Fruit fly (Drosophila melanogaster): ENCODE measurements around the gene Hmu.

Gene Hmu

DNA sequence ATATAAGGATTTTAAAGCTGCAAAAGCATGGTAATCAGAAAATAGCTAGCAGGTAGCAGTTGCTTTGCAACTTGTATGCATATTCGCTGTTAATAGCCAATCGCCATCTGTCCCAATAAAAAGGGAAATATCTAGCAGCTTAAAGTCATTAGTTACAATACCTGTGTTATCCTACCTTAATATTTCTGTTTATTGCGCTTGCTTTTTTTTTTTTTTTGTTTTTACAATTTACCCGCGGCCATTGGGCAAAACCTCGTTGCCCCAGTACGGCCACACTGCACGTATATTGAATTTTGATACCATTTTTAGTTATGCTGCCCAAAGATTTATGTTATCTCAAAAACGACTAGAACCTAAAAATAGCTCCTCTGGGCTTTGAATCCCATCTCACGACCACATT lies 16.3 kb upstream of the Hmu start:
- TF ChIP-seq CG17801 (GFP tag; optimal IDR thresholded peaks at IDR 0.05; ENCODE audit: partially characterized antibody) = no peak

DNA sequence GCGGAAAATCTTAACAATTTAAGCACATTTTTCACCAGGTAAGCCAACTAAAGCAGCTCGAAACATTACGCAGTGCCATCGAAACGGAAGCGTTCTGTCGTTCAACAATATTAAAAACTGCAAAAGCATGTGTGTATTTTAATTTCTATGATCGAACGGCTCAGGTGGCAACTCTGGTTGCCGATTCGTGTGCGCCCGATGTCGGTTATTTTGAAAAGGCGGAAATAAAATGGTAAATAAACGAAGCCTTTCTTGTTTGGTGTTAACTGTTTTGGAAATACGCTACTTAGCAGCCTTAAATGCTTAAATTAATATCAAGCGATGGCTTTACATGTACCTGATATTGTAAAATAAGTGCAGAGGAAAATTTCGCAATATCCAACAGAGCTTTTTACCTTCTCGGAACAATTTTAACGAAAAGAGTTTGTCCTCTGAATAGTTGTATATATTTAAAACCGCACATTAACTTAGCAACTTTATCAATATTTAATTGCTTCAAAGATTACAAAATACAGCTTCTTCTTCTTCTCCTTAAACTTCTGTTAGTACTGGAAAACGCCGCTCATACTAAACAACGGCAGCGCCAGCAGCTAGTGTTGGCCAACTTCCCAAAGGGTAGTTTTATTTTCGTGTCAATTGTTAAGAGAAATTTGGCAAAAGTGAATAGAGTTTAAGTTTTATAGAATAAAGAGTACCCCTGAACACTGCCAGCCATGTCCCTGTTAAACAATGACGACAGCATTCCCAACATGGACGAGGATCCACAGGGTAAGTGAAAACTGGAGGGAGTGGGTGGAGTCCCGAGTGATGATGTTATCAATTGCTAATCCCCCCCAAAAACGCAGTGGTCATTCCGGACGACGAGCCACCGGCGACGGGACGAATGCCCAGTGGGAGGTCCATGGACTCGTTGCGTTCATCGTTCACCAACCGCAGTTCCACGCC lies 15.2 kb upstream of the Hmu start, which contains the start of gene CG5934:
TSS of gene CG5934 (plus strand) at position 588 of the 945 bp plus-strand sequence.
- TF ChIP-seq CG17801 (GFP tag; optimal IDR thresholded peaks at IDR 0.05; ENCODE audit: partially characterized antibody) = no peak

DNA sequence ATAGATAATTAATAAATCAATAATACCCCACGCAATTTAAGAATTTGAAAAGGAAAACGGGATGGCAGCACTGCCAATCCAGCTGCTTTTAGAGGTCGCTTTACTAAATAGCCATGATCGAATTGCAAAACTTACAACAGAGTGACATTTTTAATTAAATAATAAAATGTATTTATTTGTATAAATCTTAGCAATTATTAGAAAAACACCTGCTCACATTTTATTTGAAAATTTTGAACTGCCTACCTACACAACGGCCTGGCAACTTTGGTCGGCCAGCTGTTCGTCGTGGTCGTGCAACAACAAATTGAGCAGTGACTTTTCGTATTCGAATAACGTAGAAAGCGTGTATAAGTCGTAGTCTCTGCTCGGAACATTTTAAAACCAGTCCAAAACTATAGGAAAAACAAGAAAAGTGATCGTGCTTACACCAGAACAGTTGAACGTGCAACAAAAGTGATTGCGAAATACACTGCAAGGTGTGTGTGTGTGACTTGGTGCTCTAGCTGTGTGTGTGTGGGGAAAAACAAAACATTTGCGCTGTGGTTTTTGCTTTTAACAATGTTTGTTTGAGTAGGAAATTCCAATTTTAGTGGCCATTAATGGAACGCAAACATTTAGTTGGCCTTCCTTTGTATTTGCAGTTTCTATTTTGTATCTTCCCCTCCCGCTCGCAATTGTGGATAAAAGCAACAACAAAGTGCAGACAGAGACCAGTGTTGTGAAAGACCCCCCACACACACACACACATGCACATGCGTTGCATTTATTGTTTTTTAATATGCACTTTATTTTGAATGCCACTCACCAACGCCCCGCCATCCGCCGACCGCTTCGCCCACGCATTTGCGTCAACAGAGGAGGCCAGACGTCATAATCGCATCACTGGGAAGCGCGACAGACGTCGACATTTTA lies 13.8 kb upstream of the Hmu start, which contains the start of gene CG5938:
TSS of gene CG5938 (plus strand) at position 262 of the 915 bp plus-strand sequence.
- TF ChIP-seq CG17801 (GFP tag; optimal IDR thresholded peaks at IDR 0.05; ENCODE audit: partially characterized antibody) = peak; percentile 1

DNA sequence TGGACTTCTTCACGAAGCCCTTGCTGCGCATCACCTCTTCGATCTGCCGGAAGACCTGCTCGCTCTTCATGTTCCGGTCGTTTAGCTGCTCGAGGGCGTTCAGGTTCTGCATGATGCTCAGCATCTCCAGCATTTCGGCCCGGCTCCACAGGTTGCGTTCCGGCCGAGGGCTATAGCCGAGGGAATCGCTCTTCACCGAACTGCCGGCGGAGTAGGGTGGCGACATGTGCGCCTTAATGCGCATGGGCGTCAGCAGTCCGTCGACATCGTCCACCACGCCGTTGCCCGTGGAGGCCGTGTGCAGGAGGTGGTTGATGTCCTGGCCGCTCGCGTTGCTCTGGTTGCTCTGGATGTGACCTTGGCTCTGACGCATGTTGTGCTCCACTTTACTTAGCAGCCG lies 9.1 kb upstream of the Hmu start:
- no peak for TF ChIP-seq CG17801 (GFP tag; optimal IDR thresholded peaks at IDR 0.05; ENCODE audit: partially characterized antibody)

DNA sequence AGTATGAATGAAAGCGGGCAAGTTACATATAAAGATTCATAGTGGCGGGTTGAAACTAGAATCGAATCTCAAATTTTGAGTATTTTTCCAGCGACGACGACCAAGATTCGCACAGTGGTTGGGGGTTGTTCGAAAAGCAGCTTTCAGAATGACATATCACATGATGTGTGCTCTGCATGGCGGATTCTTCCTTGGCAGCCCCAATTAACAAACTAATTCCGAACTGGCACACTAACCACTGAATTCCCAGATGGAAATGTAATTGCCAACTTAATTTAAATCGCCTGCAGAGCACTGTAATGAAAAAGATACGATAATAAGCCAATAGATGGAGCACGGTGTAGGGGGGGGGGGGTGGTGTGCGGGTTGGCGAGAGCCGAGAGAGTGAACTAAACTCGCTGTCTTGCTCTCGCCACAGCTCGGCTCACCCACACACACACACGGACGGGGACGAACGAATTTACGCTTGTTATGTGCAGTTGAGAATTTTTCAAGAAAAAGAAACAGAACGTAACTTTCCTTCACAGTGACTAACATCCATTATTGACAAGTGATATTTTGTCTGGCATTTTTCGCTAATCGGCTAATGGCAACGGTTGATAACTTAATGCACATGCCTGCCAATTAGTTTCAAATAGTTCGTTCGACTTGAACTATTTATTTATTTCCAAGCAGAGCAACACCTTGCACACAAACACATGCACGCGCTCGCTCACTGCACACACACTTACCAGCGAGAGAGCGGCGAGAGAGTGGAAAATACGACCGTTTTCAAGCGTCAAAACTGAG lies 7.4 kb upstream of the Hmu start:
- TF ChIP-seq CG17801 (GFP tag; optimal IDR thresholded peaks at IDR 0.05; ENCODE audit: partially characterized antibody) = peak; percentile 76

DNA sequence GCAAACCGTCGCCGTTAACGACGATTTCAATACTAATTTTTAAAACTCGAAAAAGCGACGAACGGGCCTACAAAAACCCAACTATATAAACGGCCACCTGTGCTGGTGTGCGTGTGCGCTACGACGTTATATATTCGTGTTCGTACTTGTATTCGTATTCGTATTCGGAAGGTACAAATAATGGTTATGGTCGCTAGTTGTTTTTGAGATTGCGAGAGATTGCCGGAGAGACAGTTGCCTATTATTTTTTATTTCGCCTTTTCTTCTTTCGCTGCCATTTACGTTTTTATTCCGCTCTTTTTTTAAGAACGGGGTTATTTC lies 6.8 kb upstream of the Hmu start:
- no peak for TF ChIP-seq CG17801 (GFP tag; optimal IDR thresholded peaks at IDR 0.05; ENCODE audit: partially characterized antibody)

DNA sequence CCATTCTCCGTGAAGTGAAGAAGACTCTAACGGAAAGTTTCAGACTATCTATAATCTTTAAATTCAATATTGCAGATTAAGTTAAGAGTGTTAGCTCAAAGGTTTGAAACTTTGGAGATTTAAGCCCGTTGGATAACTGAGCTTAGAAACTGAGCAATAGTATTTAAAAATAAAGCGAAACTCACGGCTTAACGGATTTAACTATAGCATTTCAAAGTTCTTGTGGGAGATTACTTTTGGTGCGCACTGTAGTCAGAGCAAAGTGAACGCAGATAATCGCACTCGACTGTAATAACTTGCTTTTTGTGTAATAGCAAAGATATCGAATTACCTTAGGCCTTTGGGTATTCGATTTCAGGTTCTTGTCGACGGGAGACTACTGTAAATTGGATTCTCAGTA lies 6.3 kb upstream of the Hmu start, which contains the start of gene mrt:
TSS of gene mrt (minus strand) at position 376 of the 400 bp plus-strand sequence.
- peak; percentile 61 for TF ChIP-seq CG17801 (GFP tag; optimal IDR thresholded peaks at IDR 0.05; ENCODE audit: partially characterized antibody)

DNA sequence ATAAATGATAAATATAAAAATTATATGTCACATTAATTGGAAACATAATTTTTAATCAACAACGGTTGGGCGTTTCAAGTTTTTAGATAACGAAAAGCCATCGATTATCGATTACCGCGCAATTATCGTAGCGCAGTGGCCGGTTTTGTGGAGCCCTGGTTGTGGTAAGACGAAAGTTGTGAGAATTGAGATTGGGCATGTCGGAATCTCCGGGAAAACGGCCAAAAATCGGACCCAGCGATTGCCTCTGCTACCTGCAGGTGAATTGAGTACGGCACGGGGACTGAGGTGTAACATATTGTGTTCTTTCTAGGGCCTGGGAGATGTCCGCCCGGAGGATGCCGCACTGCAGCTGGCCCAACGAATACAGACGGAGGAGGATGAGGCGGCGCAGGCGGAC lies 4.9 kb upstream of the Hmu start, which contains the start of gene CG3368:
TSS of gene CG3368 (plus strand) at position 136 of the 400 bp plus-strand sequence.
- TF ChIP-seq CG17801 (GFP tag; optimal IDR thresholded peaks at IDR 0.05; ENCODE audit: partially characterized antibody) = no peak

DNA sequence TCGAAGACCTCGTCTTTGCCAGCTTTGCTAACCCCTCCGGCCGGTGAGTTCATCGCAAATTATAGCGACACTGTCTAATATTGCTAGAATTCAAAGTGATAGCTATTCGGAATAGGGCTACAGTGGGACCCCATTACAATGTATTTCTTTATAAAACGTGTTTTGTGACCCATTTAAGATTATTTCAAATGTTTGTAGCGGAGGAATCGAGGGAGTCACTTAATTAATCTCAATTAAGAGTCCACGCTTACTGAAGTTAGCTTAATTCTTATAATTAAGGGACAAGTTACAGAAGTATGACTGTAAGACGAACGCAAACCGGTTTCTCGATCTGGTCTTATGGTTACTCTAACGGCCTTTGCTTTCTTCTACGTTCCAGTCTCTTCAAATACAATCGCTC lies 1.1 kb downstream of the Hmu start:
- no peak for TF ChIP-seq CG17801 (GFP tag; optimal IDR thresholded peaks at IDR 0.05; ENCODE audit: partially characterized antibody)

DNA sequence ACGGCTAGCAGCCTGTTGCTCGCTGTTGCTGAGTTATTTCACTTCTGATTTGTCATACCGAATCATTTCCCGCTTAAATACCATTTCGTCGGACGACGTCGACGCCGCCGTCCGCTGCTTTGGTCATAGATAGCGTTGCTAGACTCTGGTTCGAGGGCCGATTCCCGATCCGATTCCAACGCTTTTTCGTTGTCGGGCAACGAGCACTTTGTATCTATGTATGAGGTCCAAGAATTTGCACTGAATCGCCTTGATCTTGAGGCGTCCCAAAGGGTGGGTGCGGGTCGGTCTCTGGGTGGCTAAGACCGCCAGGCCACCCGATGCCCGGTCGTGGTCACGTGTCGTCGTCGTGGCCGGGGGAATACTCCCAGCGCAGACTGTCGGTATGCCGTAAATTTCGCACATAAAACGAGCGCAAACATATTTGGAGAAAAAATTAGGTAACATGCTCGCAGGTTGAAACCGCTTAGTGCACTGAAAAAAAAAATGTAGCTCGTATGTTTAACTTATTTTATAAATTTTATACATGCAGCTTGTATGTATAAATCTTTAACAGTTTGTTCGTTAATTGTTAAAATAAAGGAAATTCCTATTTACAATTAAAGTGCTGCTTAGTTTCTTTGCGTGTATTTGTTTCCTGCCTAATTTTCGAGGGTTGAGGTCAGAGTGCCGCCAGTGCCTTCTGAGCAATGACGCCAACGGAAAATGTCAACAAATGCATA lies 3.8 kb downstream of the Hmu start, which contains the start of gene CG3348:
TSS of gene CG3348 (minus strand) at position 51 of the 722 bp plus-strand sequence.
- no peak for TF ChIP-seq CG17801 (GFP tag; optimal IDR thresholded peaks at IDR 0.05; ENCODE audit: partially characterized antibody)

DNA sequence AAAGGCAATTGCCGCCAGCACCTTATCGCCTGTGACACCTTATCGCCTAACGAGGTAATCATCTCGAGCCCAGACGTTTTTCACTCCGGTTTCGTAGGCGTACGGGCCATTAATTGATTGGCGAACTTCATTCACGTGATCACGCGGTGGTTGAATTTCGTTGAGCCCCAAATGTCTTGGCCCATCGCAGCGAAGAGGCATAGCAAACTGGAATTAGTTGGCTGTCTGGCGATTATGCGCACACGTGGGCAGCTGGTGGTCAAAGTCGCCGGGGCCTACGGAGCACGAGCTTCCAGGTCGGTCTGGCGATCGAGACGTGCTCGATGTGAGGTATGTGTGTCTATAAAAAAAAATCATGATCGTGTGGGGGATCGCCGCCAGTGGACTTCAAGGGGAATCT lies 4.5 kb downstream of the Hmu start:
- TF ChIP-seq CG17801 (GFP tag; optimal IDR thresholded peaks at IDR 0.05; ENCODE audit: partially characterized antibody) = no peak

DNA sequence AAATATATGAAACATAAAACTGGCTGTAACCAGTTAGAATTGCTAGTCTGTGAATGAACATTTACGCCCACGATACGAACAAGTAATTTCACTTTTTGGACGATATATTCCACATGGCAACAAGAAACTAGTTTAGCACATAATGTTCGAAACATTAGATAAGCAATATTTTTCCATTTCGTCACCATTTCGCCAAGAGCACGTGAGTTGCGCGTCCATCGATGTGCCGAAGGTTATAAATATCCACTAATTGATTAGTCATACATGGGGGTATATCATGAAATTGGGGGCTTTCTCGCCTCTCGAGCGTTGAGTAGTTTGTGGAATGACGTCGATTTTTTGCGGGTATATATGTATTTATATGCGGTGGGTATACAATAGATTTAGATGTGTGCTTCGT lies 5.5 kb downstream of the Hmu start:
- no peak for TF ChIP-seq CG17801 (GFP tag; optimal IDR thresholded peaks at IDR 0.05; ENCODE audit: partially characterized antibody)

DNA sequence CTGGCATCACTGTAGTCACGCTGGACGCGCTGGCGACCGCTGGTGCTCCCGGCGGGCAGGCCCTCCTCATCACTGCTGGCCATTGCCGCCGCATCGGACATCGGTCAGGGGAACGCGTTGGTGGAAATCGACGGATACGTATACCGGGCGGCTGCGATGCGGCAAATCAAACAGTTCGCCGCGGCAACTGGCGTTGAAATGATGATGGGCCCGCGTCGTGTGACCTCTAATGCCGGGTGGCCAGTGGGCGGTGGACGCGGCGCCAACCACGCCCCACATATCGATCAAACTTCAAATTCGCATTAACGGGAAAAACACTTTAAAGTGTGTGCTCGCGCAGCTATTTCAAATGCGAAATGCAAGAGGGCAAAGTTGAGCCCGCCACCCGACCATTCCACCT lies 33.7 kb downstream of the Hmu start, which contains the start of gene CG3339:
TSS of gene CG3339 (minus strand) at position 101 of the 400 bp plus-strand sequence.
- TF ChIP-seq CG17801 (GFP tag; optimal IDR thresholded peaks at IDR 0.05; ENCODE audit: partially characterized antibody) = no peak

DNA sequence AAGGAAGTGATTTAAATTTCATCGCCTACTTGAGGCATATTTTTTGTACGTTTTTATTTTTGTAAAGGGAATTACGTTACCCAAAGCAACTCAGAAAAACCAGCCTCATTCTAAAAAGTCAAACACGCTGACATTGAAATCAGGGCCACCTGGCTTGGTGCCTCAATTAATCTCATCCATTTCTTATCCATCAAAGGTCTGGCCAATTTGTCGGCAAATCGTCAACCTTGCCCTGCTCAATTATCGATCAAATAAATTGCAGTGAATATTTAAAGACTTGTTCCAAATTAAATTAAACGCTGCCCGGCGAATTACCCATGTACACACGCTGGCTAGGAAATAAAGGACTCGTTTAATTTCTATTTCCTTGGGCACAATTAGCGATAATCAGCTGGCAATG lies 42.2 kb downstream of the Hmu start, which contains the start of gene CG3330:
TSS of gene CG3330 (minus strand) at position 101 of the 400 bp plus-strand sequence.
- no peak for TF ChIP-seq CG17801 (GFP tag; optimal IDR thresholded peaks at IDR 0.05; ENCODE audit: partially characterized antibody)
